Worm (Caenorhabditis elegans) whole organism, L2 larva: ENCODE data around the gene Y66D12A.7.

Experiments used
- alr-1 ChIP-seq: fragments of 150-350 bp; optimal IDR thresholded peaks from 2 replicates; lab custom pipeline; 2014; ENCODE audit warnings: missing biosample characterization, missing genetic modification characterization
- aly-2 ChIP-seq: fragments of 150-350 bp; optimal IDR thresholded peaks from 2 replicates; lab custom pipeline; 2014; ENCODE audit warnings: missing biosample characterization, missing genetic modification characterization
- blmp-1 ChIP-seq: sonication (generic microtip); optimal IDR thresholded peaks from 2 replicates; lab custom pipeline; 2017; ENCODE audit warnings: missing genetic modification characterization, mild to moderate bottlenecking, missing compliant biosample characterization, antibody characterized with exemption, moderate library complexity; ENCODE audit not compliant: insufficient read depth
- nhr-10 ChIP-seq: sonication (generic microtip); optimal IDR thresholded peaks from 2 replicates; lab custom pipeline; 2017; ENCODE audit warnings: missing biosample characterization, missing genetic modification characterization
- nhr-11 ChIP-seq: fragments of 150-350 bp; optimal IDR thresholded peaks from 2 replicates; lab custom pipeline; 2014; ENCODE audit warnings: missing biosample characterization, missing genetic modification characterization
- nhr-129 ChIP-seq: fragments of 150-350 bp; optimal IDR thresholded peaks from 2 replicates; lab custom pipeline; 2014; ENCODE audit warnings: missing biosample characterization, missing genetic modification characterization
- nhr-237 ChIP-seq: fragments of 150-350 bp; optimal IDR thresholded peaks from 2 replicates; lab custom pipeline; 2014; ENCODE audit warnings: missing biosample characterization, missing genetic modification characterization
- nhr-6 ChIP-seq: fragments of 150-350 bp; optimal IDR thresholded peaks from 2 replicates; lab custom pipeline; 2014; ENCODE audit warnings: missing biosample characterization, missing genetic modification characterization
- snpc-4 ChIP-seq: fragments of 150-350 bp; optimal IDR thresholded peaks from 2 replicates; lab custom pipeline; 2014; ENCODE audit warnings: missing biosample characterization, missing genetic modification characterization
- unc-39 ChIP-seq: fragments of 150-350 bp; optimal IDR thresholded peaks from 2 replicates; lab custom pipeline; 2014; ENCODE audit warnings: missing biosample characterization, missing genetic modification characterization
- ztf-11 ChIP-seq: sonication (generic microtip); optimal IDR thresholded peaks from 2 replicates; lab custom pipeline; 2017; ENCODE audit warnings: missing biosample characterization, missing genetic modification characterization

- TF ChIP-seq nhr-237 (tag; lab: Kevin White, UChicago) (no peak), nhr-129 (tag; lab: Kevin White, UChicago) (no peak), nhr-11 (tag; lab: Kevin White, UChicago) (no peak), nhr-6 (tag; lab: Kevin White, UChicago) (no peak), aly-2 (tag; lab: Kevin White, UChicago) (no peak), ztf-11 (tag; lab: Kevin White, UChicago) (no peak), alr-1 (tag; lab: Kevin White, UChicago) (no peak), unc-39 (tag; lab: Kevin White, UChicago) (no peak), blmp-1 (no peak), snpc-4 (tag; lab: Kevin White, UChicago) (no peak), nhr-10 (tag; lab: Kevin White, UChicago) (no peak)
These were observed 34.6 kb upstream of the Y66D12A.7 start for ce11 chrIII:11614874-11615273.
